Worm (Caenorhabditis elegans) whole organism, mixed stage, embryonic: ENCODE data around the gene C08E8.3.

Experiments used
- M03D4.4 ChIP-seq: sonication (generic microtip); optimal IDR thresholded peaks from 2 replicates; lab custom pipeline; 2017; ENCODE audit warnings: mild to moderate bottlenecking, missing genetic modification characterization, missing compliant biosample characterization
- bed-3 ChIP-seq: fragments of 200-800 bp; sonication (Bioruptor generic); optimal IDR thresholded peaks from 3 replicates; lab custom pipeline; 2018; ENCODE audit warnings: mild to moderate bottlenecking, missing genetic modification characterization, moderate library complexity, missing compliant biosample characterization
- drap-1 ChIP-seq: fragments of 200-800 bp; sonication (Bioruptor generic); optimal IDR thresholded peaks from 3 replicates; lab custom pipeline; 2018; ENCODE audit warnings: mild to moderate bottlenecking, missing genetic modification characterization, missing compliant biosample characterization
- elt-3 ChIP-seq: fragments of 150-350 bp; optimal IDR thresholded peaks from 2 replicates; lab custom pipeline; 2014; ENCODE audit warnings: missing biosample characterization, missing genetic modification characterization
- lin-13 ChIP-seq: fragments of 150-350 bp; optimal IDR thresholded peaks from 2 replicates; lab custom pipeline; 2014; ENCODE audit warnings: missing biosample characterization, missing genetic modification characterization
- mls-2 ChIP-seq: sonication (generic microtip); optimal IDR thresholded peaks from 2 replicates; lab custom pipeline; 2016; ENCODE audit warnings: mild to moderate bottlenecking, missing genetic modification characterization, moderate library complexity, missing compliant biosample characterization
- nhr-237 ChIP-seq: fragments of 150-350 bp; optimal IDR thresholded peaks from 2 replicates; lab custom pipeline; 2014; ENCODE audit warnings: missing biosample characterization, missing genetic modification characterization
- nhr-28 ChIP-seq: fragments of 150-350 bp; optimal IDR thresholded peaks from 2 replicates; lab custom pipeline; 2014; ENCODE audit warnings: missing biosample characterization, missing genetic modification characterization
- nhr-76 ChIP-seq: sonication (generic microtip); optimal IDR thresholded peaks from 2 replicates; lab custom pipeline; 2017; ENCODE audit warnings: missing biosample characterization, missing genetic modification characterization
- pha-4 ChIP-seq: fragments of 150-350 bp; optimal IDR thresholded peaks from 2 replicates; lab custom pipeline; 2018; ENCODE audit warnings: missing biosample characterization, missing genetic modification reagents, missing genetic modification characterization
- sptf-1 ChIP-seq: sonication (generic microtip); optimal IDR thresholded peaks from 2 replicates; lab custom pipeline; 2017; ENCODE audit warnings: mild to moderate bottlenecking, missing genetic modification characterization, moderate library complexity, missing compliant biosample characterization

DNA sequence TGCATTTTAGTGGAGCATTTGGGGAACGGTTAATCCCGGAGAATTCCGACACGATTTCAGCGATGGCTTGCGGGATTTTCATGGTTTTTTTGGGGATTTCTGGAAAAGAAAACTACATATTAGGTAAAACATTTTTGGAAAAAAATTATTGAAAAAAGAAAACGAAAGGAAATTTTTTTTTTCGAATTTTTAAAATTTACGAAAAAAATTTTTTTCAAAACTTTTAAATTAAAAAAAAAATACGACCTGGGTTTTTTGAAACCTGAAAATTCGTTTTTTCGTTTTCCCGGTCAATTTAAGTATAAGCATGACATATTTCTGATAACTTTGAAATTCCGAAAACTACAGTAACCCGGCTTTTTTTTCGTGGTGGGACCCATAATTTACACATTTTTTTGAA lies 10.1 kb upstream of the C08E8.3 start, which contains the start of gene C08E8.10:
- TF ChIP-seq nhr-76: no peak
- TF ChIP-seq M03D4.4 (tag; lab: Kevin White, UChicago): no peak
- TF ChIP-seq pha-4 (tag; lab: Kevin White, UChicago): no peak
- no peak for TF ChIP-seq lin-13 (tag; lab: Kevin White, UChicago)
- TF ChIP-seq nhr-28 (tag; lab: Kevin White, UChicago): no peak
- TF ChIP-seq elt-3: no peak
- TF ChIP-seq nhr-237 (tag; lab: Kevin White, UChicago): no peak
- no peak for TF ChIP-seq mls-2 (tag; lab: Kevin White, UChicago)
- no peak for TF ChIP-seq sptf-1 (tag; lab: Kevin White, UChicago)
- no peak for TF ChIP-seq bed-3 (GFP tag; lab: Kevin White, UChicago)
- no peak for TF ChIP-seq drap-1 (GFP tag; lab: Kevin White, UChicago)
